Worm (Caenorhabditis elegans): ENCODE results near the gene C23H5.11.
"Not testable (repeated sequence)": the region's sequence is repeated elsewhere in the genome, so short reads cannot be mapped to it uniquely, and the experiment has no call there.

The C23H5.11 gene

DNA sequence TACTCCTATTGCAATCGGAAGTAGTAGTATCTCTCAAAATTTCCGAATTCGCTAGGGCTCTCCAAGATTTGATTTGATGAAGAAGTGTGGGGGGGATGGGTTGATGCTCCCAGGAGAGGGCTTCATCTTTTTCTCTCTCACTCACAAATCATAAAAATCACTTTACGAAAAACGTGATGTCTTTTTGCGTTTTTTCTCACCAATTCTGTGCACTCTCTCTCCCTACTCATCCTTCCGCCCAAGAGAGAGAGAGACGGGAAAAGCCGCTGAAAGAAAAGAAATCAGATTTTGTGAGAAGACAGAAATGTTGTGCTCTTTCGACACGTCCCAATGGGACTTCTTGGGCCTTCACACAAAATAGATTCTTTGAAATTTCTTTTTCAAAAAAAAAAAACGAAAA, 46.1 kb downstream of the C23H5.11 start:
- TF ChIP-seq nhr-2 (tag; optimal IDR thresholded peaks at IDR 0.05) = no peak
- no peak for TF ChIP-seq ceh-83 (GFP tag; optimal IDR thresholded peaks at IDR 0.05)
- TF ChIP-seq elt-3 (tag; optimal IDR thresholded peaks at IDR 0.05) = no peak
- TF ChIP-seq unc-120 (tag; optimal IDR thresholded peaks at IDR 0.05; ENCODE audit: poor library complexity, severe bottlenecking) = peak; percentile 31
- TF ChIP-seq sem-2 (GFP tag; optimal IDR thresholded peaks at IDR 0.05) = no peak
- TF ChIP-seq unc-39 (tag; optimal IDR thresholded peaks at IDR 0.05) = no peak
- no peak for TF ChIP-seq ceh-43 (GFP tag; optimal IDR thresholded peaks at IDR 0.05)
- peak; percentile 0 for TF ChIP-seq unc-62 (GFP tag; optimal IDR thresholded peaks at IDR 0.05)
- no peak for TF ChIP-seq hlh-1 (tag; optimal IDR thresholded peaks at IDR 0.05)
- peak; percentile 93 for TF ChIP-seq ces-1 (GFP tag; optimal IDR thresholded peaks at IDR 0.05)
- TF ChIP-seq mls-2 (tag; optimal IDR thresholded peaks at IDR 0.05) = no peak
- no peak for TF ChIP-seq ham-2 (GFP tag; optimal IDR thresholded peaks at IDR 0.05)
- no peak for TF ChIP-seq blmp-1 (tag; optimal IDR thresholded peaks at IDR 0.05)
- TF ChIP-seq zip-8 (tag; optimal IDR thresholded peaks at IDR 0.05) = no peak
- no peak for TF ChIP-seq mab-5 (tag; optimal IDR thresholded peaks at IDR 0.05)

DNA sequence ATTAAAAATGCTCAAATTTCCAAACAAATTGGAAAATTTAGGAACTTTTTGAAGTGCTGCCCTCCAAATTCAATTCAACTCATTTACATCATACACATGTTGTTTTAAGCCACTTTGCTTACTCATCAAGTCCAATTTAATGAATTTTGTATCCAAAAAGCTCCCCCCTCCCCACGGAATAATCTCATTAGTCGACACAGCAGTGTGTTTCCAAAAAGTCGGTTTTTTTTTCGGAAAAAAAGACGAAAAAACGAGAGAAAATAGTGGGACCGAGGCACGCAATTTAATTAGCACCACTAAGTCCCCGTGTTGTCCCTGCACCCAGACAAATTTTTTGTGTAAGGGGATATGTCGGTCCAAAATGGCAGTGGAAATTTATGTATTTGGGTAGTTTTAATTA, 47.3 kb downstream of the C23H5.11 start:
- TF ChIP-seq ces-1 (GFP tag; optimal IDR thresholded peaks at IDR 0.05) = peak; percentile 96
- no peak for TF ChIP-seq cnd-1 (tag; optimal IDR thresholded peaks at IDR 0.05)

- TF ChIP-seq ceh-39 (tag; optimal IDR thresholded peaks at IDR 0.05); sem-2 (GFP tag; optimal IDR thresholded peaks at IDR 0.05); tbx-8 (GFP tag; optimal IDR thresholded peaks at IDR 0.05): not testable (repeated sequence)
These were observed 48.5 kb downstream of the C23H5.11 start, which contains the start of gene R05C11.4 for ce11 chrIV:2051195-2051594. R05C11.4 (plus strand) TSS chrIV:2051495.

ce11 chrIV:2048839-2049238, 50.8 kb downstream of the C23H5.11 start:
- TF ChIP-seq unc-120 (tag; optimal IDR thresholded peaks at IDR 0.05; ENCODE audit: poor library complexity, severe bottlenecking) (peak; percentile 85), flh-1 (GFP tag; optimal IDR thresholded peaks at IDR 0.05) (no peak), sem-2 (GFP tag; optimal IDR thresholded peaks at IDR 0.05) (no peak), unc-62 (GFP tag; optimal IDR thresholded peaks at IDR 0.05) (peak; percentile 76), lsy-2 (tag; optimal IDR thresholded peaks at IDR 0.05) (peak; percentile 66), bed-3 (GFP tag; optimal IDR thresholded peaks at IDR 0.05) (no peak), zip-8 (tag; optimal IDR thresholded peaks at IDR 0.05) (no peak), nhr-76 (tag; optimal IDR thresholded peaks at IDR 0.05) (no peak), elt-3 (tag; optimal IDR thresholded peaks at IDR 0.05) (no peak), lin-32 (GFP tag; optimal IDR thresholded peaks at IDR 0.05) (no peak), tbx-8 (GFP tag; optimal IDR thresholded peaks at IDR 0.05) (no peak), lin-13 (tag; optimal IDR thresholded peaks at IDR 0.05) (no peak), mls-2 (tag; optimal IDR thresholded peaks at IDR 0.05) (peak; percentile 57), sptf-1 (tag; optimal IDR thresholded peaks at IDR 0.05) (peak; percentile 37), ceh-43 (GFP tag; optimal IDR thresholded peaks at IDR 0.05) (no peak), ceh-39 (tag; optimal IDR thresholded peaks at IDR 0.05) (no peak), mep-1 (tag; optimal IDR thresholded peaks at IDR 0.05) (peak; percentile 68), pha-4 (tag; optimal IDR thresholded peaks at IDR 0.05) (no peak), blmp-1 (tag; optimal IDR thresholded peaks at IDR 0.05) (peak; percentile 81), nhr-28 (tag; optimal IDR thresholded peaks at IDR 0.05) (no peak), ham-2 (GFP tag; optimal IDR thresholded peaks at IDR 0.05) (peak; percentile 15), mab-5 (tag; optimal IDR thresholded peaks at IDR 0.05) (no peak), ces-1 (GFP tag; optimal IDR thresholded peaks at IDR 0.05) (peak; percentile 82), hlh-1 (tag; optimal IDR thresholded peaks at IDR 0.05) (peak; percentile 16), elt-1 (tag; optimal IDR thresholded peaks at IDR 0.05; ENCODE audit: borderline replicate concordance, insufficient read depth) (no peak), nhr-237 (tag; optimal IDR thresholded peaks at IDR 0.05) (peak; percentile 71), M03D4.4 (tag; optimal IDR thresholded peaks at IDR 0.05) (peak; percentile 54), ztf-11 (tag; optimal IDR thresholded peaks at IDR 0.05) (no peak), drap-1 (GFP tag; optimal IDR thresholded peaks at IDR 0.05) (peak; percentile 57), ceh-83 (GFP tag; optimal IDR thresholded peaks at IDR 0.05) (no peak), nhr-2 (tag; optimal IDR thresholded peaks at IDR 0.05) (no peak), nhr-12 (tag; optimal IDR thresholded peaks at IDR 0.05) (no peak), cnd-1 (tag; optimal IDR thresholded peaks at IDR 0.05) (no peak), unc-39 (tag; optimal IDR thresholded peaks at IDR 0.05) (no peak), snpc-4 (tag; optimal IDR thresholded peaks at IDR 0.05) (no peak)
